Fruit fly (Drosophila melanogaster) whole organism, adult: ENCODE measurements around the gene Tyler.

Source experiments
- CG11617 ChIP-seq: fragments of 200-800 bp; sonication (Bioruptor generic); optimal IDR thresholded peaks from 2 replicates; lab custom pipeline; 2017; ENCODE audit warnings: mild to moderate bottlenecking, missing biosample characterization, missing genetic modification reagents, missing genetic modification characterization
- CG14711 ChIP-seq: fragments of 200-800 bp; sonication (Bioruptor generic); optimal IDR thresholded peaks from 2 replicates; lab custom pipeline; 2018; ENCODE audit warnings: missing biosample characterization, mild to moderate bottlenecking, missing genetic modification characterization, moderate library complexity
- CG1620 ChIP-seq: fragments of 200-800 bp; sonication (Bioruptor generic); optimal IDR thresholded peaks from 2 replicates; lab custom pipeline; 2016; ENCODE audit warnings: missing biosample characterization, missing genetic modification characterization
- CG33017 ChIP-seq: fragments of 200-800 bp; sonication (Bioruptor generic); optimal IDR thresholded peaks from 2 replicates; lab custom pipeline; 2018; ENCODE audit warnings: missing biosample characterization, mild to moderate bottlenecking, missing genetic modification characterization, moderate library complexity
- CG5204 ChIP-seq: fragments of 200-800 bp; sonication (Bioruptor generic); optimal IDR thresholded peaks from 2 replicates; lab custom pipeline; 2016; ENCODE audit warnings: missing biosample characterization, missing genetic modification characterization
- CG7045 ChIP-seq: fragments of 200-800 bp; sonication (Bioruptor generic); optimal IDR thresholded peaks from 2 replicates; lab custom pipeline; 2017; ENCODE audit warnings: missing biosample characterization, mild to moderate bottlenecking, missing genetic modification characterization
- Clk ChIP-seq: fragments of 200-800 bp; sonication (Bioruptor generic); optimal IDR thresholded peaks from 2 replicates; lab custom pipeline; 2017; ENCODE audit warnings: missing biosample characterization, missing genetic modification characterization
- Crg-1 ChIP-seq: fragments of 200-800 bp; sonication (Bioruptor generic); optimal IDR thresholded peaks from 2 replicates; lab custom pipeline; 2016; ENCODE audit warnings: missing biosample characterization, missing genetic modification characterization
- Hr96 ChIP-seq: fragments of 200-800 bp; sonication (Bioruptor generic); optimal IDR thresholded peaks from 2 replicates; lab custom pipeline; 2016; ENCODE audit warnings: missing biosample characterization, missing genetic modification characterization
- Mnt ChIP-seq: fragments of 200-800 bp; sonication (Bioruptor generic); optimal IDR thresholded peaks from 2 replicates; lab custom pipeline; 2016; ENCODE audit warnings: missing biosample characterization, mild to moderate bottlenecking, missing genetic modification characterization
- bab1 ChIP-seq: fragments of 200-800 bp; sonication (Bioruptor generic); optimal IDR thresholded peaks from 3 replicates; lab custom pipeline; 2019; ENCODE audit warnings: missing biosample characterization, mild to moderate bottlenecking, missing genetic modification characterization, moderate library complexity
- cic ChIP-seq: fragments of 200-800 bp; sonication (Bioruptor generic); optimal IDR thresholded peaks from 2 replicates; lab custom pipeline; 2017; ENCODE audit warnings: missing biosample characterization, mild to moderate bottlenecking, missing genetic modification characterization, moderate library complexity
- kay ChIP-seq: fragments of 200-800 bp; sonication (Bioruptor generic); peaks from one replicate; lab custom pipeline; 2016; ENCODE audit warnings: missing biosample characterization, missing genetic modification characterization, borderline replicate concordance
- tj ChIP-seq: fragments of 200-800 bp; sonication (Bioruptor generic); optimal IDR thresholded peaks from 3 replicates; lab custom pipeline; 2017; ENCODE audit warnings: missing biosample characterization, mild to moderate bottlenecking, missing genetic modification characterization, moderate library complexity

DNA sequence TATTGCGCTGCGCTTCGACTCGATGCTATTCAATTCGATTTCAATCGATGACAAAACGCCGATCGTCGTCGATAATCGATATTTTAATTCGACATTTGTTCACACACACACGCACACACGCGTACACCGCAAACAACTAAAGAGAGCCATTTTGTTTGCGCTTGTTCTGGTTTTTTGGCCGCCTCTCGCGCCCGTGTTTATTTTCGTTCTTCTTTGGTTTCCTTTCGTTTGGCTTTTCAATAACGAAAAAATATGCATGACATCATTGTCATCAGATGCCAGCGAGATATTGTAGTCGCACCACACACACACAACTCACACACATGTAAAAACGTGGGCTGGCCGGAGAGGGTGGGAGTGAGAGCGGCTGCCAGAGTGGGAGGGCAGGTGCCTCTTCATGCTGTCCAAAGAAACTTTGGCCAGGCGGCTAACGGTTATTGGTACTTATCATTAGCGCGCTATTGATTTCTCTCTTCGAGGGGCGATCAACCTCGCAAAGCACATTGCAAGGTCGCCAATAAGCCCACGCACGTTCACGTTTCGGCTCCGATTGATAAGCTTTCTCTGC lies 3.2 kb upstream of the Tyler start:
- TF ChIP-seq Mnt (GFP tag; lab: Kevin White, UChicago): peak; percentile 61
- no peak for TF ChIP-seq CG1620 (GFP tag; lab: Kevin White, UChicago)
- TF ChIP-seq bab1 (GFP tag; lab: Kevin White, UChicago): no peak
- no peak for TF ChIP-seq CG33017 (tag; lab: Kevin White, UChicago)
- TF ChIP-seq Hr96 (GFP tag; lab: Kevin White, UChicago): no peak
- TF ChIP-seq Clk (GFP tag; lab: Kevin White, UChicago): no peak
- no peak for TF ChIP-seq CG5204 (GFP tag; lab: Kevin White, UChicago)
- TF ChIP-seq CG11617 (GFP tag; lab: Kevin White, UChicago): no peak
- no peak for TF ChIP-seq cic (GFP tag; lab: Kevin White, UChicago)
- no peak for TF ChIP-seq CG14711 (tag; lab: Kevin White, UChicago)
- no peak for TF ChIP-seq tj (GFP tag; lab: Kevin White, UChicago)
- TF ChIP-seq CG7045 (GFP tag; lab: Kevin White, UChicago): no peak
- no peak for TF ChIP-seq Crg-1 (GFP tag; lab: Kevin White, UChicago)
- no peak for TF ChIP-seq kay
